Fruit fly (Drosophila melanogaster) whole organism, embryonic: ENCODE results near the gene CG44362.

Experiments used
- Ada2b ChIP-seq: fragments of 200-800 bp; sonication (Bioruptor generic); IDR thresholded peaks from 2 replicates; pipeline ENCODE4 v1.3.6; 2022; ENCODE audit warnings: missing biosample characterization, missing genetic modification characterization
- Atf-2 ChIP-seq: fragments of 200-800 bp; sonication (Bioruptor generic); optimal IDR thresholded peaks from 2 replicates; lab custom pipeline; 2016; ENCODE audit warnings: missing biosample characterization, missing genetic modification characterization
- Bdp1 ChIP-seq: fragments of 200-800 bp; sonication (Bioruptor generic); optimal IDR thresholded peaks from 3 replicates; lab custom pipeline; 2016; ENCODE audit warnings: missing biosample characterization, missing genetic modification characterization
- Bteb2 ChIP-seq: fragments of 200-800 bp; sonication (Bioruptor generic); optimal IDR thresholded peaks from 2 replicates; lab custom pipeline; 2016; ENCODE audit warnings: missing biosample characterization, missing genetic modification characterization
- CG10267 ChIP-seq: fragments of 200-800 bp; sonication (Bioruptor generic); optimal IDR thresholded peaks from 2 replicates; lab custom pipeline; 2018; ENCODE audit warnings: missing biosample characterization, mild to moderate bottlenecking, missing genetic modification characterization, moderate library complexity
- CG10565 ChIP-seq: fragments of 200-800 bp; sonication (Bioruptor generic); optimal IDR thresholded peaks from 3 replicates; lab custom pipeline; 2016; ENCODE audit warnings: missing biosample characterization, mild to moderate bottlenecking, missing genetic modification characterization
- CG11398 ChIP-seq: fragments of 200-800 bp; sonication (Bioruptor generic); optimal IDR thresholded peaks from 2 replicates; lab custom pipeline; 2016; ENCODE audit warnings: missing biosample characterization, missing genetic modification characterization
- CG11504 ChIP-seq: fragments of 200-800 bp; sonication (Bioruptor generic); optimal IDR thresholded peaks from 3 replicates; lab custom pipeline; 2019; ENCODE audit warnings: missing biosample characterization, mild to moderate bottlenecking, missing genetic modification characterization, moderate library complexity
- CG12299 ChIP-seq: fragments of 200-800 bp; sonication (Bioruptor generic); optimal IDR thresholded peaks from 2 replicates; lab custom pipeline; 2018; ENCODE audit warnings: missing biosample characterization, mild to moderate bottlenecking, missing genetic modification characterization
- CG12659 ChIP-seq: fragments of 200-800 bp; sonication (Bioruptor generic); optimal IDR thresholded peaks from 3 replicates; lab custom pipeline; 2017; ENCODE audit warnings: mild to moderate bottlenecking, missing biosample characterization, missing genetic modification reagents, missing genetic modification characterization
- CG14441 ChIP-seq: fragments of 200-800 bp; sonication (Bioruptor generic); IDR thresholded peaks from 2 replicates; pipeline ENCODE4 v1.3.6; 2022; ENCODE audit warnings: missing biosample characterization, missing genetic modification characterization
- CG15269 ChIP-seq: fragments of 200-800 bp; sonication (Bioruptor generic); optimal IDR thresholded peaks from 2 replicates; lab custom pipeline; 2018; ENCODE audit warnings: missing biosample characterization, mild to moderate bottlenecking, missing genetic modification characterization, moderate library complexity
- CG1529 ChIP-seq: fragments of 200-800 bp; sonication (Bioruptor generic); optimal IDR thresholded peaks from 3 replicates; lab custom pipeline; 2018; ENCODE audit warnings: missing biosample characterization, missing genetic modification characterization
- CG15696 ChIP-seq: fragments of 200-800 bp; sonication (Bioruptor generic); optimal IDR thresholded peaks from 2 replicates; lab custom pipeline; 2019; ENCODE audit warnings: missing biosample characterization, mild to moderate bottlenecking, missing genetic modification characterization, moderate library complexity
- CG16779 ChIP-seq: fragments of 200-800 bp; sonication (Bioruptor generic); IDR thresholded peaks from 2 replicates; pipeline ENCODE4 v1.3.6; 2022; ENCODE audit warnings: missing biosample characterization, missing genetic modification characterization
- CG17359 ChIP-seq: fragments of 200-800 bp; sonication (Bioruptor generic); optimal IDR thresholded peaks from 3 replicates; lab custom pipeline; 2018; ENCODE audit warnings: missing biosample characterization, mild to moderate bottlenecking, missing genetic modification characterization, moderate library complexity
- CG18599 ChIP-seq: fragments of 200-800 bp; sonication (Bioruptor generic); optimal IDR thresholded peaks from 3 replicates; lab custom pipeline; 2017; ENCODE audit warnings: missing biosample characterization, missing genetic modification characterization, mild to moderate bottlenecking, moderate library complexity, missing genetic modification reagents
- CG2129 ChIP-seq: fragments of 200-800 bp; sonication (Bioruptor generic); IDR thresholded peaks from 2 replicates; pipeline ENCODE4 v1.3.6; 2022; ENCODE audit warnings: missing biosample characterization, missing genetic modification characterization; ENCODE audit not compliant: partially characterized antibody
- CG2889 ChIP-seq: fragments of 200-800 bp; sonication (Bioruptor generic); IDR thresholded peaks from 3 replicates; pipeline ENCODE4 v1.3.6; 2022; ENCODE audit warnings: missing biosample characterization, missing genetic modification characterization
- CG30403 ChIP-seq: fragments of 200-800 bp; sonication (Bioruptor generic); optimal IDR thresholded peaks from 3 replicates; lab custom pipeline; 2016; ENCODE audit warnings: missing biosample characterization, missing genetic modification characterization
- CG4282 ChIP-seq: fragments of 200-800 bp; sonication (Bioruptor generic); optimal IDR thresholded peaks from 2 replicates; lab custom pipeline; 2016; ENCODE audit warnings: missing biosample characterization, missing genetic modification characterization
- CG4404 ChIP-seq: fragments of 200-800 bp; sonication (Bioruptor generic); IDR thresholded peaks from 2 replicates; pipeline ENCODE4 v1.3.6; 2022; ENCODE audit warnings: missing biosample characterization, missing genetic modification characterization
- CG4424 ChIP-seq: fragments of 200-800 bp; sonication (Bioruptor generic); optimal IDR thresholded peaks from 3 replicates; lab custom pipeline; 2016; ENCODE audit warnings: missing biosample characterization, missing genetic modification characterization
- CG4707 ChIP-seq: fragments of 200-800 bp; sonication (Bioruptor generic); optimal IDR thresholded peaks from 2 replicates; lab custom pipeline; 2018; ENCODE audit warnings: missing biosample characterization, mild to moderate bottlenecking, missing genetic modification characterization, moderate library complexity
- CG5953 ChIP-seq: fragments of 200-800 bp; sonication (Bioruptor generic); IDR thresholded peaks from 2 replicates; pipeline ENCODE4 v1.3.6; 2022; ENCODE audit warnings: missing biosample characterization, missing genetic modification characterization
- CG6272 ChIP-seq: fragments of 200-800 bp; sonication (Bioruptor generic); IDR thresholded peaks from 2 replicates; pipeline ENCODE4 v1.3.6; 2022; ENCODE audit warnings: missing biosample characterization, missing genetic modification characterization
- CG6791 ChIP-seq: fragments of 200-800 bp; sonication (Bioruptor generic); IDR thresholded peaks from 3 replicates; pipeline ENCODE4 v1.3.6; 2022; ENCODE audit warnings: missing biosample characterization, missing genetic modification characterization; ENCODE audit not compliant: partially characterized antibody
- CG7987 ChIP-seq: fragments of 200-800 bp; sonication (Bioruptor generic); optimal IDR thresholded peaks from 2 replicates; lab custom pipeline; 2018; ENCODE audit warnings: missing biosample characterization, mild to moderate bottlenecking, missing genetic modification characterization, moderate library complexity
- CG8359 ChIP-seq: fragments of 200-800 bp; sonication (Bioruptor generic); optimal IDR thresholded peaks from 2 replicates; lab custom pipeline; 2017; ENCODE audit warnings: missing biosample characterization, mild to moderate bottlenecking, missing genetic modification characterization, borderline replicate concordance
- CG8388 ChIP-seq: fragments of 200-800 bp; sonication (Bioruptor generic); optimal IDR thresholded peaks from 2 replicates; lab custom pipeline; 2019; ENCODE audit warnings: missing biosample characterization, mild to moderate bottlenecking, missing genetic modification characterization, moderate library complexity
- CG8924 ChIP-seq: fragments of 200-800 bp; optimal IDR thresholded peaks from 3 replicates; lab custom pipeline; 2019; ENCODE audit warnings: missing biosample characterization, mild to moderate bottlenecking, missing genetic modification characterization, moderate library complexity
- D ChIP-seq, 2 experiments: fragments of 200-800 bp in 1 of 2; fragments of >200 bp in 1 of 2; sonication (Bioruptor generic) in 1 of 2; optimal IDR thresholded peaks; 2 replicates in 1 of 2; 3 replicates in 1 of 2; lab custom pipeline; 2017; ENCODE audit warnings: mild to moderate bottlenecking in 1 of 2, missing biosample characterization in 1 of 2, missing genetic modification characterization in 1 of 2, missing genetic modification reagents in 1 of 2
- HLH54F ChIP-seq: fragments of 200-800 bp; sonication (Bioruptor generic); optimal IDR thresholded peaks from 3 replicates; lab custom pipeline; 2016; ENCODE audit warnings: missing biosample characterization, missing genetic modification characterization
- Hmx ChIP-seq: fragments of 200-800 bp; sonication (Bioruptor generic); optimal IDR thresholded peaks from 2 replicates; lab custom pipeline; 2016; ENCODE audit warnings: missing biosample characterization, missing genetic modification characterization
- Hr51 ChIP-seq, 2 experiments: fragments of 200-800 bp; sonication (Bioruptor generic); optimal IDR thresholded peaks; 2 replicates in 1 of 2; 3 replicates in 1 of 2; lab custom pipeline; 2016 to 2018; ENCODE audit warnings: missing biosample characterization in 2 of 2, missing genetic modification characterization in 2 of 2, mild to moderate bottlenecking in 1 of 2, moderate library complexity in 1 of 2
- Med ChIP-seq: fragments of 200-800 bp; sonication (Bioruptor generic); peaks from one replicate; lab custom pipeline; 2016; ENCODE audit warnings: missing biosample characterization, missing genetic modification characterization, mild to moderate bottlenecking, inconsistent platforms, moderate library complexity
- NC2β ChIP-seq: fragments of 200-800 bp; sonication (Bioruptor generic); optimal IDR thresholded peaks from 2 replicates; lab custom pipeline; 2016; ENCODE audit warnings: missing biosample characterization, missing genetic modification characterization
- NFAT ChIP-seq: fragments of 200-800 bp; sonication (Bioruptor generic); IDR thresholded peaks from 2 replicates; pipeline ENCODE4 v1.3.6; 2022; ENCODE audit warnings: missing biosample characterization, missing genetic modification characterization
- Pdp1 ChIP-seq, 2 experiments: fragments of 200-800 bp; sonication (Bioruptor generic); optimal IDR thresholded peaks; 3 replicates each; lab custom pipeline; 2016; ENCODE audit warnings: missing biosample characterization in 2 of 2, missing genetic modification characterization in 2 of 2, mild to moderate bottlenecking in 1 of 2, moderate library complexity in 1 of 2
- abd-A ChIP-seq: fragments of 200-800 bp; sonication (Bioruptor generic); optimal IDR thresholded peaks from 3 replicates; lab custom pipeline; 2019; ENCODE audit warnings: missing biosample characterization, mild to moderate bottlenecking, missing genetic modification characterization, moderate library complexity
- ara ChIP-seq: fragments of 200-800 bp; sonication (Bioruptor generic); IDR thresholded peaks from 2 replicates; pipeline ENCODE4 v1.3.6; 2022; ENCODE audit warnings: missing biosample characterization, missing genetic modification characterization
- bab2 ChIP-seq: fragments of 200-800 bp; sonication (Bioruptor generic); optimal IDR thresholded peaks from 2 replicates; lab custom pipeline; 2016; ENCODE audit warnings: missing biosample characterization, missing genetic modification characterization
- bigmax ChIP-seq: fragments of 200-800 bp; sonication (Bioruptor generic); optimal IDR thresholded peaks from 2 replicates; lab custom pipeline; 2018; ENCODE audit warnings: missing biosample characterization, mild to moderate bottlenecking, missing genetic modification characterization
- gcm2 ChIP-seq: fragments of 200-800 bp; sonication (Bioruptor generic); optimal IDR thresholded peaks from 2 replicates; lab custom pipeline; 2016; ENCODE audit warnings: missing biosample characterization, missing genetic modification characterization
- grau ChIP-seq: fragments of 200-800 bp; optimal IDR thresholded peaks from 3 replicates; lab custom pipeline; 2019; ENCODE audit warnings: missing biosample characterization, mild to moderate bottlenecking, missing genetic modification characterization, moderate library complexity
- mld ChIP-seq: fragments of 200-800 bp; sonication (Bioruptor generic); IDR thresholded peaks from 3 replicates; pipeline ENCODE4 v1.3.6; 2022; ENCODE audit warnings: missing biosample characterization, missing genetic modification characterization; ENCODE audit not compliant: partially characterized antibody
- otp ChIP-seq: fragments of 200-800 bp; sonication (Bioruptor generic); IDR thresholded peaks from 3 replicates; pipeline ENCODE4, ENCODE4 v1.3.6; 2022; ENCODE audit warnings: missing biosample characterization, missing genetic modification characterization
- phol ChIP-seq: fragments of 200-800 bp; sonication (Bioruptor generic); optimal IDR thresholded peaks from 3 replicates; lab custom pipeline; 2018; ENCODE audit warnings: missing biosample characterization, mild to moderate bottlenecking, missing genetic modification characterization, moderate library complexity
- rib ChIP-seq: fragments of 200-800 bp; sonication (Bioruptor generic); IDR thresholded peaks from 2 replicates; pipeline ENCODE4 v1.3.6; 2022; ENCODE audit warnings: missing biosample characterization, missing genetic modification characterization
- so ChIP-seq: fragments of 200-800 bp; sonication (Bioruptor generic); IDR thresholded peaks from 3 replicates; pipeline ENCODE4 v1.3.6; 2022; ENCODE audit warnings: missing biosample characterization, missing genetic modification characterization
- vnd ChIP-seq: fragments of 200-800 bp; sonication (Bioruptor generic); IDR thresholded peaks from 3 replicates; pipeline ENCODE4 v1.3.6; 2022; ENCODE audit warnings: missing biosample characterization, missing genetic modification characterization; ENCODE audit not compliant: partially characterized antibody

CG44362 gene

DNA sequence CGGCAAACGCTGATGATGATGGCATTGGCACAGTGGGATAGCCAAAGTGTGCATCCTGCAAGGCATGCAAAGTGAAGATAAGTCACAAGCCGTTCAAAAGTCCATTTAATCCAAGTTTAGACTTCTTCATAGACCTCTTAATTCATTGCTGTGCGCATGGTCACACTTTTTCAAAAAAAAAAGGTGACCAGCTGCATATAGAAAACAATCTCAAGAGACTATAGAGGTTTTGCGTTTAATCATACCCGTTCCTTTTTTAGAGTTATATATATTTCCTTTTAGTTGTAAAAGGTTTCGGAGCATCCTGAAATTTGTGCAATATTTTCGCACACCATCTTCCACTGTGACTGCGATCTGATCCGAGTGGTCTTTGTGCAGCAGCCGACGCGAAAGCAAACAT lies 17.1 kb downstream of the CG44362 start (continued):
- TF ChIP-seq CG18599 (no peak), CG12299 (tag; lab: Kevin White, UChicago) (no peak), CG6272 (GFP tag; lab: Robert Waterston, UW) (no peak), Med (peak; percentile 64), CG16779 (GFP tag; lab: Robert Waterston, UW) (no peak), CG12659 (no peak), Hr51 (GFP tag; optimal IDR thresholded peaks at IDR 0.05; lab: Kevin White, UChicago) (peak in 1 of 2 experiments; percentile 3), ara (GFP tag; lab: Robert Waterston, UW) (no peak), CG11398 (GFP tag; lab: Kevin White, UChicago) (no peak), abd-A (tag; lab: Kevin White, UChicago) (no peak), CG30403 (GFP tag; lab: Kevin White, UChicago) (no peak), CG4707 (peak; percentile 86), CG4404 (GFP tag; lab: Robert Waterston, UW) (peak; percentile 29; the same call in 1 of the 2 replicates), CG2889 (GFP tag; lab: Robert Waterston, UW) (no peak), Bteb2 (GFP tag; lab: Kevin White, UChicago) (no peak), CG11504 (tag; lab: Kevin White, UChicago) (peak; percentile 28), bigmax (GFP tag; lab: Kevin White, UChicago) (no peak), CG15696 (tag; lab: Kevin White, UChicago) (peak; percentile 10), CG15269 (tag; lab: Kevin White, UChicago) (no peak), Hmx (GFP tag; lab: Kevin White, UChicago) (no peak), NFAT (GFP tag; lab: Robert Waterston, UW) (no peak), Atf-2 (GFP tag; lab: Kevin White, UChicago) (peak; percentile 15), grau (tag; lab: Kevin White, UChicago) (peak; percentile 9), CG4282 (GFP tag; lab: Kevin White, UChicago) (no peak), CG7987 (no peak), Pdp1 (GFP tag; optimal IDR thresholded peaks at IDR 0.05; lab: Kevin White, UChicago) (no peak), rib (GFP tag; lab: Robert Waterston, UW) (no peak), CG6791 (GFP tag; lab: Robert Waterston, UW) (peak; percentile 66), bab2 (GFP tag; lab: Kevin White, UChicago) (peak; percentile 1), CG10267 (tag; lab: Kevin White, UChicago) (no peak), CG8924 (tag; lab: Kevin White, UChicago) (no peak), CG1529 (GFP tag; lab: Kevin White, UChicago) (peak; percentile 10), phol (tag; lab: Kevin White, UChicago) (peak; percentile 8), Bdp1 (GFP tag; lab: Kevin White, UChicago) (no peak), CG5953 (GFP tag; lab: Robert Waterston, UW) (0 out of 2 replicates have a peak, but pooled peaks have one; percentile 28), so (GFP tag; lab: Robert Waterston, UW) (no peak), CG14441 (GFP tag; lab: Robert Waterston, UW) (no peak), CG8388 (GFP tag; lab: Kevin White, UChicago) (peak; percentile 38), otp (GFP tag; lab: Robert Waterston, UW) (no peak)

DNA sequence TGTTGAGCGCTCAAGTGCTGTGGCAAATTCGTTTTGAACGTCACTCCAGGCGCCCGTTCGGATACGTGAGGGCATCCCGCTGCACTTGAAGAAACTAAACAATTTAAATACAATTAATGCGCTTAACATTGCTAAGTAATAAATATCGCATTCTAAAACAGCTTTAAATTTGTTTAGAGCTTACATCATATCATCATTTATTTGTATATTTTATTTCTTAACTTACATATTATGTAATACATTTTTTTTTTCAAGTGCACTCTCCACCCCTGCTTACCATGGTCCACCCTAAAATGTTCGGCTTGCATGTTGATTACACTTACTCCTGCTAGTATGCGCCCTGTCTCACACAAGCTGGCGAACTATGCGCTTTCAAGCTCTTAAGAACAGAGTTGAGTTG lies 18.0 kb downstream of the CG44362 start:
- TF ChIP-seq CG4424, result peak; percentile 77
- TF ChIP-seq NC2β, result peak; percentile 65
- TF ChIP-seq mld (GFP tag; lab: Robert Waterston, UW), result no peak
- no peak for TF ChIP-seq vnd (GFP tag; lab: Robert Waterston, UW)
- peak; percentile 11; the same call in 1 of the 2 replicates for TF ChIP-seq Ada2b
- no peak for TF ChIP-seq gcm2 (GFP tag; lab: Kevin White, UChicago)
- TF ChIP-seq HLH54F (GFP tag; lab: Kevin White, UChicago), result peak; percentile 19
- peak; percentile 40 for TF ChIP-seq CG8359 (GFP tag; lab: Kevin White, UChicago)
- TF ChIP-seq D (optimal IDR thresholded peaks at IDR 0.05; lab: Kevin White, UChicago), result no peak
- TF ChIP-seq D (GFP tag; optimal IDR thresholded peaks at IDR 0.05; lab: Kevin White, UChicago), result peak; percentile 81
- no peak for TF ChIP-seq CG2129 (GFP tag; lab: Robert Waterston, UW)
- TF ChIP-seq CG10565, result peak; percentile 8
- TF ChIP-seq CG17359 (tag; lab: Kevin White, UChicago), result peak; percentile 73
